Worm (Caenorhabditis elegans) whole organism, L2 larva: ENCODE results near the gene twk-12.

ENCODE experiments used
- lin-39 ChIP-seq: fragments of 150-350 bp; optimal IDR thresholded peaks from 2 replicates; lab custom pipeline; 2014; ENCODE audit warnings: missing biosample characterization, missing genetic modification reagents, missing genetic modification characterization
- nhr-129 ChIP-seq: fragments of 150-350 bp; optimal IDR thresholded peaks from 2 replicates; lab custom pipeline; 2014; ENCODE audit warnings: missing biosample characterization, missing genetic modification characterization
- nhr-77 ChIP-seq: fragments of 150-350 bp; optimal IDR thresholded peaks from 2 replicates; lab custom pipeline; 2014; ENCODE audit warnings: missing biosample characterization, missing genetic modification characterization
- unc-62 ChIP-seq: fragments of 150-350 bp; optimal IDR thresholded peaks from 2 replicates; lab custom pipeline; 2014; ENCODE audit warnings: missing biosample characterization, missing genetic modification reagents, missing genetic modification characterization
- zag-1 ChIP-seq: fragments of 150-350 bp; optimal IDR thresholded peaks from 2 replicates; lab custom pipeline; 2014; ENCODE audit warnings: missing biosample characterization, missing genetic modification characterization
- ztf-1 ChIP-seq: fragments of 200-800 bp; sonication (Bioruptor generic); conservative IDR thresholded peaks from 2 replicates; pipeline ENCODE4 v1.3.6; 2022; ENCODE audit warnings: missing genetic modification characterization, missing compliant biosample characterization

DNA sequence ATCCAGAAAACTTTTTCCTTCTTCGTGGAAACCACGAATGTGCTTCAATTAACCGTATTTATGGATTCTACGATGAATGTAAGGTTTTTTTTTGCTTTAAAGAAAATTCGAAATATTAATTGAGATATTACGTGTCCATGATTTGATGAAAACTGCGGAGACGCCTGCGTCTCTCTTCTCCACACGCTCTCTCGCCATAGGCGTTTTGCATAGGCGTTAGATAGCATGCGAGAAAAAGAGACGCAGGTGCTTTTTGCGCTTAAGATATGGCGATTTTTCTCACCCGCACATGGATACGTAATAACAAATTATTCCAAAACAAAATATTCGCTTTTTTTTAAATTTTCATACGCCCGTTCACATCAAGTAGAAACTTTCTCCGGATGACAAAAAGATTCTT lies 16.1 kb downstream of the twk-12 start:
- no peak for TF ChIP-seq nhr-77 (tag; lab: Kevin White, UChicago)
- TF ChIP-seq unc-62: no peak
- no peak for TF ChIP-seq lin-39 (tag; lab: Kevin White, UChicago)
- TF ChIP-seq ztf-1: no peak
- no peak for TF ChIP-seq nhr-129
- TF ChIP-seq zag-1 (tag; lab: Kevin White, UChicago): no peak
